Fruit fly (Drosophila melanogaster): ENCODE data around the gene CG34164.

CG34164 gene

dm6 chr2L:12038177-12038581 lies 18.0 kb upstream of the CG34164 start, which contains the start of gene Tom70 (continued):
- no peak for TF ChIP-seq CG14014 (GFP tag; IDR thresholded peaks at IDR 0.05)
- TF ChIP-seq TFAM (GFP tag; optimal IDR thresholded peaks at IDR 0.05): no peak
- TF ChIP-seq Dll (GFP tag; IDR thresholded peaks at IDR 0.05; ENCODE audit: partially characterized antibody): peak; percentile 63; the same call in 3 of the 4 replicates
- TF ChIP-seq rib (GFP tag; IDR thresholded peaks at IDR 0.05): no peak
- peak; percentile 5 for TF ChIP-seq CG30020 (tag; optimal IDR thresholded peaks at IDR 0.05)
- TF ChIP-seq chn (GFP tag; optimal IDR thresholded peaks at IDR 0.05): no peak
- no peak for TF ChIP-seq CG1602 (GFP tag; optimal IDR thresholded peaks at IDR 0.05)
- TF ChIP-seq CG7357 (GFP tag; IDR thresholded peaks at IDR 0.05): no peak
- TF ChIP-seq Eip74EF (GFP tag; optimal IDR thresholded peaks at IDR 0.05): no peak
- TF ChIP-seq prd (optimal IDR thresholded peaks at IDR 0.05): no peak
- TF ChIP-seq prd (GFP tag; IDR thresholded peaks at IDR 0.05): no peak
- no peak for TF ChIP-seq CG16779 (GFP tag; IDR thresholded peaks at IDR 0.05)
- TF ChIP-seq YL-1 (GFP tag; optimal IDR thresholded peaks at IDR 0.05): peak; percentile 72
- TF ChIP-seq CG15601 (tag; optimal IDR thresholded peaks at IDR 0.05): no peak
- no peak for TF ChIP-seq CG15269 (tag; optimal IDR thresholded peaks at IDR 0.05)
- TF ChIP-seq CG4617 (GFP tag; optimal IDR thresholded peaks at IDR 0.05; ENCODE audit: borderline replicate concordance): peak; percentile 57
- no peak for TF ChIP-seq CG43689 (GFP tag; IDR thresholded peaks at IDR 0.05)
- no peak for TF ChIP-seq org-1 (GFP tag; optimal IDR thresholded peaks at IDR 0.05)
- TF ChIP-seq B-H2 (GFP tag; optimal IDR thresholded peaks at IDR 0.05): no peak
- TF ChIP-seq CG13775 (GFP tag; optimal IDR thresholded peaks at IDR 0.05): no peak
- TF ChIP-seq CG10321 (GFP tag; IDR thresholded peaks at IDR 0.05): no peak
- TF ChIP-seq C15 (GFP tag; IDR thresholded peaks at IDR 0.05): no peak
- peak; percentile 38 for TF ChIP-seq trem (tag; optimal IDR thresholded peaks at IDR 0.05)
- no peak for TF ChIP-seq sob (GFP tag; IDR thresholded peaks at IDR 0.05)
- peak; percentile 43 for TF ChIP-seq CG2116 (GFP tag; optimal IDR thresholded peaks at IDR 0.05)
- TF ChIP-seq CG11695 (GFP tag; IDR thresholded peaks at IDR 0.05): no peak
- 0 out of 2 replicates have a peak, but pooled peaks have one; percentile 37 for TF ChIP-seq CG42726 (GFP tag; IDR thresholded peaks at IDR 0.05; ENCODE audit: partially characterized antibody)
- no peak for TF ChIP-seq Hmx (GFP tag; optimal IDR thresholded peaks at IDR 0.05)
- no peak for TF ChIP-seq ro (GFP tag; IDR thresholded peaks at IDR 0.05)
- peak; percentile 96 for TF ChIP-seq CG17385 (GFP tag; optimal IDR thresholded peaks at IDR 0.05)
- TF ChIP-seq Scr (GFP tag; IDR thresholded peaks at IDR 0.05; ENCODE audit: partially characterized antibody): peak; percentile 58
- no peak for TF ChIP-seq fd102C (GFP tag; optimal IDR thresholded peaks at IDR 0.05)
- no peak for TF ChIP-seq NC2α (GFP tag; optimal IDR thresholded peaks at IDR 0.05)
- TF ChIP-seq Dip2 (GFP tag; IDR thresholded peaks at IDR 0.05): no peak
- TF ChIP-seq CrebB (tag; optimal IDR thresholded peaks at IDR 0.05): no peak
- TF ChIP-seq CG9797 (GFP tag; optimal IDR thresholded peaks at IDR 0.05): no peak
- TF ChIP-seq CG10462 (GFP tag; optimal IDR thresholded peaks at IDR 0.05): no peak
- TF ChIP-seq Fer3 (tag; optimal IDR thresholded peaks at IDR 0.05): no peak
- TF ChIP-seq pan (optimal IDR thresholded peaks at IDR 0.05): no peak
- no peak for TF ChIP-seq pan (GFP tag; optimal IDR thresholded peaks at IDR 0.05 in 1 of 2, IDR thresholded peaks at IDR 0.05 in 1 of 2)
- no peak for TF ChIP-seq Trl (optimal IDR thresholded peaks at IDR 0.05)
- TF ChIP-seq Trl (GFP tag; optimal IDR thresholded peaks at IDR 0.05): no peak
- TF ChIP-seq luna (GFP tag; optimal IDR thresholded peaks at IDR 0.05): no peak
- no peak for TF ChIP-seq kni (GFP tag; optimal IDR thresholded peaks at IDR 0.05)
- no peak for TF ChIP-seq CG17568 (GFP tag; optimal IDR thresholded peaks at IDR 0.05)
- no peak for TF ChIP-seq vfl (GFP tag; optimal IDR thresholded peaks at IDR 0.05)
- no peak for TF ChIP-seq Ptx1 (GFP tag; IDR thresholded peaks at IDR 0.05)
- TF ChIP-seq Bgb (GFP tag; IDR thresholded peaks at IDR 0.05; ENCODE audit: partially characterized antibody): peak; percentile 61
- TF ChIP-seq Dp (GFP tag; optimal IDR thresholded peaks at IDR 0.05): peak; percentile 36
- TF ChIP-seq stwl (tag; optimal IDR thresholded peaks at IDR 0.05): peak; percentile 62
- no peak for TF ChIP-seq CG16815 (GFP tag; optimal IDR thresholded peaks at IDR 0.05)
- TF ChIP-seq Meics (GFP tag; optimal IDR thresholded peaks at IDR 0.05): no peak
